Fruit fly (Drosophila melanogaster) whole organism, embryonic: Measurements from ENCODE around the gene par-6.

Source experiments
- Atf-2 ChIP-seq: fragments of 200-800 bp; sonication (Bioruptor generic); optimal IDR thresholded peaks from 2 replicates; lab custom pipeline; 2016; ENCODE audit warnings: missing biosample characterization, missing genetic modification characterization
- Bdp1 ChIP-seq: fragments of 200-800 bp; sonication (Bioruptor generic); optimal IDR thresholded peaks from 3 replicates; lab custom pipeline; 2016; ENCODE audit warnings: missing biosample characterization, missing genetic modification characterization
- Bgb ChIP-seq: fragments of 200-800 bp; sonication (Bioruptor generic); IDR thresholded peaks from 2 replicates; pipeline ENCODE4 v1.3.6; 2022; ENCODE audit warnings: missing biosample characterization, missing genetic modification characterization; ENCODE audit not compliant: partially characterized antibody
- C15 ChIP-seq: fragments of 200-800 bp; sonication (Bioruptor generic); IDR thresholded peaks from 3 replicates; pipeline ENCODE4 v1.3.6; 2022; ENCODE audit warnings: missing biosample characterization, missing genetic modification characterization
- CG11456 ChIP-seq: fragments of 200-800 bp; sonication (Bioruptor generic); IDR thresholded peaks from 3 replicates; pipeline ENCODE4 v1.3.6; 2022; ENCODE audit warnings: missing biosample characterization, missing genetic modification characterization
- CG11504 ChIP-seq: fragments of 200-800 bp; sonication (Bioruptor generic); optimal IDR thresholded peaks from 3 replicates; lab custom pipeline; 2019; ENCODE audit warnings: missing biosample characterization, mild to moderate bottlenecking, missing genetic modification characterization, moderate library complexity
- CG12659 ChIP-seq: fragments of 200-800 bp; sonication (Bioruptor generic); optimal IDR thresholded peaks from 3 replicates; lab custom pipeline; 2017; ENCODE audit warnings: mild to moderate bottlenecking, missing biosample characterization, missing genetic modification reagents, missing genetic modification characterization
- CG12744 ChIP-seq: fragments of 200-800 bp; sonication (Bioruptor generic); optimal IDR thresholded peaks from 2 replicates; lab custom pipeline; 2016; ENCODE audit warnings: missing biosample characterization, missing genetic modification characterization
- CG12769 ChIP-seq: fragments of 200-800 bp; sonication (Bioruptor generic); optimal IDR thresholded peaks from 2 replicates; lab custom pipeline; 2019; ENCODE audit warnings: missing biosample characterization, mild to moderate bottlenecking, missing genetic modification characterization, moderate library complexity
- CG14014 ChIP-seq: fragments of 200-800 bp; sonication (Bioruptor generic); IDR thresholded peaks from 2 replicates; pipeline ENCODE4 v1.3.6; 2022; ENCODE audit warnings: missing biosample characterization, missing genetic modification characterization
- CG14710 ChIP-seq: fragments of 200-800 bp; sonication (Bioruptor generic); optimal IDR thresholded peaks from 3 replicates; lab custom pipeline; 2019; ENCODE audit warnings: missing biosample characterization, mild to moderate bottlenecking, missing genetic modification characterization, moderate library complexity
- CG17328 ChIP-seq: fragments of 200-800 bp; sonication (Bioruptor generic); IDR thresholded peaks from 2 replicates; pipeline ENCODE4 v1.3.6; 2022; ENCODE audit warnings: missing biosample characterization, missing genetic modification characterization
- CG17359 ChIP-seq: fragments of 200-800 bp; sonication (Bioruptor generic); optimal IDR thresholded peaks from 3 replicates; lab custom pipeline; 2018; ENCODE audit warnings: missing biosample characterization, mild to moderate bottlenecking, missing genetic modification characterization, moderate library complexity
- CG2712 ChIP-seq: fragments of 200-800 bp; optimal IDR thresholded peaks from 3 replicates; lab custom pipeline; 2019; ENCODE audit warnings: missing biosample characterization, mild to moderate bottlenecking, missing genetic modification characterization, moderate library complexity
- CG30020 ChIP-seq: fragments of 200-800 bp; optimal IDR thresholded peaks from 2 replicates; lab custom pipeline; 2019; ENCODE audit warnings: missing biosample characterization, mild to moderate bottlenecking, missing genetic modification characterization, moderate library complexity
- CG33213 ChIP-seq: fragments of 200-800 bp; sonication (Bioruptor generic); optimal IDR thresholded peaks from 3 replicates; lab custom pipeline; 2016; ENCODE audit warnings: missing biosample characterization, missing genetic modification characterization
- CG4424 ChIP-seq: fragments of 200-800 bp; sonication (Bioruptor generic); optimal IDR thresholded peaks from 3 replicates; lab custom pipeline; 2016; ENCODE audit warnings: missing biosample characterization, missing genetic modification characterization
- CG5180 ChIP-seq: fragments of 200-800 bp; sonication (Bioruptor generic); optimal IDR thresholded peaks from 3 replicates; lab custom pipeline; 2017; ENCODE audit warnings: missing biosample characterization, missing genetic modification characterization, mild to moderate bottlenecking, moderate library complexity, missing genetic modification reagents
- CG5953 ChIP-seq: fragments of 200-800 bp; sonication (Bioruptor generic); IDR thresholded peaks from 2 replicates; pipeline ENCODE4 v1.3.6; 2022; ENCODE audit warnings: missing biosample characterization, missing genetic modification characterization
- CG6654 ChIP-seq: fragments of 200-800 bp; sonication (Bioruptor generic); optimal IDR thresholded peaks from 2 replicates; lab custom pipeline; 2017; ENCODE audit warnings: missing biosample characterization, mild to moderate bottlenecking, missing genetic modification characterization
- CG6791 ChIP-seq: fragments of 200-800 bp; sonication (Bioruptor generic); IDR thresholded peaks from 3 replicates; pipeline ENCODE4 v1.3.6; 2022; ENCODE audit warnings: missing biosample characterization, missing genetic modification characterization; ENCODE audit not compliant: partially characterized antibody
- CG6854 ChIP-seq: fragments of 200-800 bp; sonication (Bioruptor generic); optimal IDR thresholded peaks from 3 replicates; lab custom pipeline; 2017; ENCODE audit warnings: missing biosample characterization, mild to moderate bottlenecking, missing genetic modification characterization
- CG9609 ChIP-seq: fragments of 200-800 bp; sonication (Bioruptor generic); optimal IDR thresholded peaks from 3 replicates; lab custom pipeline; 2016; ENCODE audit warnings: missing biosample characterization, missing genetic modification characterization
- Dek ChIP-seq: fragments of 200-800 bp; sonication (Bioruptor generic); optimal IDR thresholded peaks from 3 replicates; lab custom pipeline; 2019; ENCODE audit warnings: missing biosample characterization, mild to moderate bottlenecking, missing genetic modification characterization, moderate library complexity
- Dip2 ChIP-seq: fragments of 200-800 bp; sonication (Bioruptor generic); IDR thresholded peaks from 2 replicates; pipeline ENCODE4 v1.3.6; 2022; ENCODE audit warnings: missing biosample characterization, missing genetic modification characterization
- HHEX ChIP-seq: fragments of 200-800 bp; sonication (Bioruptor generic); optimal IDR thresholded peaks from 3 replicates; lab custom pipeline; 2017; ENCODE audit warnings: missing biosample characterization, mild to moderate bottlenecking, missing genetic modification characterization, missing genetic modification reagents
- Hr3 ChIP-seq: fragments of 200-800 bp; sonication (Bioruptor generic); optimal IDR thresholded peaks from 3 replicates; lab custom pipeline; 2016; ENCODE audit warnings: missing biosample characterization, missing genetic modification characterization
- Hr39 ChIP-seq: fragments of >200 bp; optimal IDR thresholded peaks from 2 replicates; lab custom pipeline; 2017
- MBD-R2 ChIP-seq: fragments of 200-800 bp; sonication (Bioruptor generic); IDR thresholded peaks from 2 replicates; pipeline ENCODE4 v1.3.6; 2022; ENCODE audit warnings: missing biosample characterization, missing genetic modification characterization
- Meics ChIP-seq: fragments of 200-800 bp; sonication (Bioruptor generic); optimal IDR thresholded peaks from 2 replicates; lab custom pipeline; 2017; ENCODE audit warnings: missing biosample characterization, mild to moderate bottlenecking, missing genetic modification characterization
- Myb ChIP-seq: fragments of 200-800 bp; sonication (Bioruptor generic); optimal IDR thresholded peaks from 2 replicates; lab custom pipeline; 2016; ENCODE audit warnings: missing biosample characterization, missing genetic modification characterization
- NFAT ChIP-seq: fragments of 200-800 bp; sonication (Bioruptor generic); IDR thresholded peaks from 2 replicates; pipeline ENCODE4 v1.3.6; 2022; ENCODE audit warnings: missing biosample characterization, missing genetic modification characterization
- Neu2 ChIP-seq: fragments of 200-800 bp; sonication (Bioruptor generic); optimal IDR thresholded peaks from 3 replicates; lab custom pipeline; 2016; ENCODE audit warnings: missing biosample characterization, missing genetic modification characterization, borderline replicate concordance
- Nf-YB ChIP-seq: fragments of 200-800 bp; sonication (Bioruptor generic); optimal IDR thresholded peaks from 3 replicates; lab custom pipeline; 2019; ENCODE audit warnings: missing biosample characterization, mild to moderate bottlenecking, missing genetic modification characterization, moderate library complexity
- Optix ChIP-seq: fragments of 200-800 bp; sonication (Bioruptor generic); IDR thresholded peaks from 3 replicates; pipeline ENCODE4 v1.3.6; 2022; ENCODE audit warnings: missing biosample characterization, missing genetic modification characterization
- Usf ChIP-seq: fragments of 200-800 bp; sonication (Bioruptor generic); optimal IDR thresholded peaks from 2 replicates; lab custom pipeline; 2017; ENCODE audit warnings: missing genotype, missing biosample characterization, missing genetic modification characterization
- Vsx1 ChIP-seq: fragments of 200-800 bp; sonication (Bioruptor generic); optimal IDR thresholded peaks from 2 replicates; lab custom pipeline; 2017; ENCODE audit warnings: missing biosample characterization, mild to moderate bottlenecking, missing genetic modification characterization, missing genetic modification reagents
- bowl ChIP-seq: fragments of 200-800 bp; sonication (Bioruptor generic); IDR thresholded peaks from 2 replicates; pipeline ENCODE4 v1.3.6; 2022; ENCODE audit warnings: missing biosample characterization, missing genetic modification characterization
- exex ChIP-seq: fragments of 200-800 bp; sonication (Bioruptor generic); optimal IDR thresholded peaks from 4 replicates; lab custom pipeline; 2018; ENCODE audit warnings: missing biosample characterization, mild to moderate bottlenecking, missing genetic modification characterization, moderate library complexity
- gce ChIP-seq: fragments of 200-800 bp; sonication (Bioruptor generic); IDR thresholded peaks from 3 replicates; pipeline ENCODE4 v1.3.6; 2022; ENCODE audit warnings: missing biosample characterization, missing genetic modification characterization
- gcm ChIP-seq: fragments of 200-800 bp; sonication (Bioruptor generic); optimal IDR thresholded peaks from 2 replicates; lab custom pipeline; 2019; ENCODE audit warnings: missing biosample characterization, mild to moderate bottlenecking, missing genetic modification characterization, moderate library complexity
- her ChIP-seq: fragments of 200-800 bp; sonication (Bioruptor generic); optimal IDR thresholded peaks from 2 replicates; lab custom pipeline; 2016; ENCODE audit warnings: missing biosample characterization, missing genetic modification characterization
- inv ChIP-seq: fragments of 200-800 bp; sonication (Bioruptor generic); IDR thresholded peaks from 2 replicates; pipeline ENCODE4 v1.3.6; 2022; ENCODE audit warnings: missing biosample characterization, missing genetic modification characterization; ENCODE audit not compliant: partially characterized antibody
- lab ChIP-seq: fragments of 200-800 bp; sonication (Bioruptor generic); optimal IDR thresholded peaks from 3 replicates; lab custom pipeline; 2017; ENCODE audit warnings: missing biosample characterization, missing genetic modification characterization, mild to moderate bottlenecking, moderate library complexity, missing genetic modification reagents
- otp ChIP-seq: fragments of 200-800 bp; sonication (Bioruptor generic); IDR thresholded peaks from 3 replicates; pipeline ENCODE4, ENCODE4 v1.3.6; 2022; ENCODE audit warnings: missing biosample characterization, missing genetic modification characterization
- repo ChIP-seq: fragments of 200-800 bp; sonication (Bioruptor generic); optimal IDR thresholded peaks from 2 replicates; lab custom pipeline; 2016; ENCODE audit warnings: missing biosample characterization, missing genetic modification characterization
- seq ChIP-seq: fragments of 200-800 bp; sonication (Bioruptor generic); IDR thresholded peaks from 2 replicates; pipeline ENCODE4 v1.3.6; 2022; ENCODE audit warnings: missing biosample characterization, missing genetic modification characterization
- slou ChIP-seq: fragments of 200-800 bp; sonication (Bioruptor generic); optimal IDR thresholded peaks from 3 replicates; lab custom pipeline; 2016; ENCODE audit warnings: missing biosample characterization, missing genetic modification characterization
- zfh1 ChIP-seq: fragments of 200-800 bp; sonication (Bioruptor generic); IDR thresholded peaks from 3 replicates; pipeline ENCODE4 v1.3.6; 2022; ENCODE audit warnings: missing biosample characterization, missing genetic modification characterization

par-6 gene

DNA sequence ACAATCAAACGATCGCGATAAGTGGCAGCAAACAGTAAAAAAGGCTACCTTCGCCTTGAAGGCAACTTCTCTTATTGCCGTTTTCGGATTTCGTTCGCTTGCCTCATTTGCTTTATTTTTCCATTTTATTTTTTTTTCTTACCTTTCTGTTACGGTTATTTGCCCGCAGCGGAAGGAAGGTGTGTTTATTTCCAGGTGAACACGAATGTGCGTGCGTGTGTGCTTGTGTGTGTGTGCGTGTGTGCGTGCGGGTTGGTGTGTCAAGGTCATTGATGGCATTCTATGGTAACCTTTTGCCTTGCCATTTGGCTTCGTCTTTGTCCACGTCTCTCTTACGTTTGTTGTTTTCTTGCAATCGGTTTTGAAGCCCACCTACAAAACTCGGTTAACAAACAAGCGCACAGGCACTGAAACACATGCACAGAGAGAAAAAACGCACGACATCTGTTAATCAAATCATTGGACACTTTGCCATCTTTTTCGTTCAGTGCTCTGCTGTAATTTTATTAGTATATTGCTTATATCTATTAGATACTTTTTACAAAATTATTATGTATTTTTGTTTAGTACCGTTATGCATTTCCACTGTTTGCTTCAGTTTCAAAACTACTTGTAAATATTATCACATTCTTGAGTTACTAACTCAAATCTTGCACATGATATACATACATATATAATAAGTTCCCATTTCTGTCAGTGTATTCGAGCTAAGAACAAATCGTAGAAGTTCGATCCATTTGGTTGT, 10.0 kb downstream of the par-6 start (continued):
- peak; percentile 57 for TF ChIP-seq CG17328 (GFP tag; lab: Robert Waterston, UW)
- peak; percentile 59 for TF ChIP-seq CG12659
- peak; percentile 12 for TF ChIP-seq Nf-YB (GFP tag; lab: Kevin White, UChicago)
- no peak for TF ChIP-seq Bgb (GFP tag; lab: Robert Waterston, UW)
- TF ChIP-seq Hr3 (GFP tag; lab: Kevin White, UChicago): peak; percentile 30
- no peak for TF ChIP-seq Neu2 (GFP tag; lab: Kevin White, UChicago)
- no peak for TF ChIP-seq Myb (GFP tag; lab: Kevin White, UChicago)
- no peak for TF ChIP-seq her (GFP tag; lab: Kevin White, UChicago)
- peak; percentile 0 for TF ChIP-seq CG6854 (GFP tag; lab: Kevin White, UChicago)
- peak; percentile 13; the same call in 1 of the 3 replicates for TF ChIP-seq Optix (GFP tag; lab: Robert Waterston, UW)
- TF ChIP-seq CG14710: peak; percentile 82
- TF ChIP-seq CG4424 (GFP tag; lab: Kevin White, UChicago): no peak
- peak; percentile 61; the same call in 2 of the 3 replicates for TF ChIP-seq zfh1 (GFP tag; lab: Robert Waterston, UW)
- TF ChIP-seq CG9609 (GFP tag; lab: Kevin White, UChicago): no peak
- TF ChIP-seq CG33213 (GFP tag; lab: Kevin White, UChicago): no peak
- TF ChIP-seq CG14014 (GFP tag; lab: Robert Waterston, UW): peak; percentile 77
- no peak for TF ChIP-seq inv (GFP tag; lab: Robert Waterston, UW)
- no peak for TF ChIP-seq CG5953
- TF ChIP-seq Atf-2 (GFP tag; lab: Kevin White, UChicago): no peak
- TF ChIP-seq CG6654 (GFP tag; lab: Kevin White, UChicago): peak; percentile 29
- no peak for TF ChIP-seq MBD-R2 (GFP tag; lab: Robert Waterston, UW)
- TF ChIP-seq CG2712 (tag; lab: Kevin White, UChicago): peak; percentile 74
- TF ChIP-seq CG11504 (tag; lab: Kevin White, UChicago): peak; percentile 78
- TF ChIP-seq otp (GFP tag; lab: Robert Waterston, UW): 0 out of 3 replicates have a peak, but pooled peaks have one; percentile 19
- TF ChIP-seq gcm (GFP tag; lab: Kevin White, UChicago): peak; percentile 13
- no peak for TF ChIP-seq Dip2
- TF ChIP-seq Usf (GFP tag; lab: Kevin White, UChicago): no peak
- peak; percentile 55 for TF ChIP-seq lab (GFP tag; lab: Kevin White, UChicago)
- peak; percentile 50 for TF ChIP-seq CG5180 (GFP tag; lab: Kevin White, UChicago)
- no peak for TF ChIP-seq Bdp1 (GFP tag; lab: Kevin White, UChicago)
- TF ChIP-seq C15 (GFP tag; lab: Robert Waterston, UW): 0 out of 3 replicates have a peak, but pooled peaks have one; percentile 34
- no peak for TF ChIP-seq CG12744 (GFP tag; lab: Kevin White, UChicago)
- no peak for TF ChIP-seq CG6791 (GFP tag; lab: Robert Waterston, UW)
- peak; percentile 53 for TF ChIP-seq CG17359
- peak; percentile 11 for TF ChIP-seq CG12769 (tag; lab: Kevin White, UChicago)
- TF ChIP-seq CG30020: peak; percentile 1
- TF ChIP-seq gce (GFP tag; lab: Robert Waterston, UW): peak; percentile 47; the same call in 1 of the 3 replicates
- TF ChIP-seq repo: no peak
- TF ChIP-seq slou (GFP tag; lab: Kevin White, UChicago): no peak
- TF ChIP-seq Vsx1 (GFP tag; lab: Kevin White, UChicago): peak; percentile 45
- peak; percentile 76 for TF ChIP-seq Meics (GFP tag; lab: Kevin White, UChicago)
- TF ChIP-seq HHEX: peak; percentile 48
- TF ChIP-seq Dek (tag; lab: Kevin White, UChicago): no peak
- TF ChIP-seq NFAT (GFP tag; lab: Robert Waterston, UW): peak; percentile 20; the same call in 1 of the 2 replicates
- TF ChIP-seq exex (tag; lab: Kevin White, UChicago): no peak
- TF ChIP-seq Hr39 (lab: Kevin White, UChicago): peak; percentile 88
- no peak for TF ChIP-seq bowl
- TF ChIP-seq seq (GFP tag; lab: Robert Waterston, UW): peak; percentile 65
- TF ChIP-seq CG11456: peak; percentile 76
